Fruit fly (Drosophila melanogaster) whole organism, prepupa: ENCODE results near the gene slp1.

ENCODE experiments used
- Blimp-1 ChIP-seq: fragments of 200-800 bp; sonication (Bioruptor generic); optimal IDR thresholded peaks from 3 replicates; lab custom pipeline; 2017; ENCODE audit warnings: missing biosample characterization, missing genetic modification characterization, mild to moderate bottlenecking, moderate library complexity, missing genetic modification reagents
- CG9139 ChIP-seq: fragments of 200-800 bp; sonication (Bioruptor generic); optimal IDR thresholded peaks from 3 replicates; lab custom pipeline; 2017; ENCODE audit warnings: missing biosample characterization, mild to moderate bottlenecking, missing genetic modification characterization
- Sox102F ChIP-seq: fragments of 200-800 bp; sonication (Bioruptor generic); optimal IDR thresholded peaks from 2 replicates; lab custom pipeline; 2016; ENCODE audit warnings: missing biosample characterization, mild to moderate bottlenecking, missing genetic modification characterization
- fd85E ChIP-seq: fragments of 200-800 bp; sonication (Bioruptor generic); optimal IDR thresholded peaks from 3 replicates; lab custom pipeline; 2016; ENCODE audit warnings: missing biosample characterization, missing genetic modification characterization
- svp ChIP-seq: fragments of 200-800 bp; sonication (Bioruptor generic); peaks from one replicate; lab custom pipeline; 2016; ENCODE audit warnings: missing biosample characterization, missing genetic modification characterization

dm6 chr2L:3835221-3835620 lies 9.7 kb downstream of the slp1 start:
- TF ChIP-seq fd85E (GFP tag; lab: Kevin White, UChicago) = no peak
- no peak for TF ChIP-seq Sox102F
- no peak for TF ChIP-seq svp (GFP tag; lab: Kevin White, UChicago)
- TF ChIP-seq CG9139 (GFP tag; lab: Kevin White, UChicago) = no peak
- no peak for TF ChIP-seq Blimp-1 (GFP tag; lab: Kevin White, UChicago)
